Worm (Caenorhabditis elegans) whole organism, L2 larva: ENCODE data around the gene mms-19.

Source experiments
- ama-1 ChIP-seq: fragments of 150-350 bp; optimal IDR thresholded peaks from 2 replicates; lab custom pipeline; 2018; ENCODE audit warnings: inconsistent platforms
- blmp-1 ChIP-seq: sonication (generic microtip); optimal IDR thresholded peaks from 2 replicates; lab custom pipeline; 2017; ENCODE audit warnings: missing genetic modification characterization, mild to moderate bottlenecking, missing compliant biosample characterization, antibody characterized with exemption, moderate library complexity; ENCODE audit not compliant: insufficient read depth
- fos-1 ChIP-seq: fragments of 150-350 bp; optimal IDR thresholded peaks from 2 replicates; lab custom pipeline; 2014; ENCODE audit warnings: missing biosample characterization, missing genetic modification characterization
- lin-13 ChIP-seq: fragments of 150-350 bp; optimal IDR thresholded peaks from 2 replicates; lab custom pipeline; 2014; ENCODE audit warnings: missing biosample characterization, missing genetic modification reagents, missing genetic modification characterization
- lsy-2 ChIP-seq, 2 experiments: fragments of 150-350 bp in 1 of 2; sonication (generic microtip) in 1 of 2; optimal IDR thresholded peaks; 2 replicates each; lab custom pipeline; 2014 to 2017; ENCODE audit warnings: missing biosample characterization in 2 of 2, missing genetic modification characterization in 2 of 2
- mab-5 ChIP-seq: fragments of 150-350 bp; optimal IDR thresholded peaks from 2 replicates; lab custom pipeline; 2014; ENCODE audit warnings: missing biosample characterization, missing genetic modification characterization
- sma-9 ChIP-seq, 2 experiments: fragments of 150-350 bp in 1 of 2; sonication (generic microtip) in 1 of 2; optimal IDR thresholded peaks; 2 replicates each; lab custom pipeline; 2014 to 2016; ENCODE audit warnings: missing genetic modification characterization in 2 of 2, mild to moderate bottlenecking in 1 of 2, missing biosample characterization in 1 of 2, missing compliant biosample characterization in 1 of 2, missing genetic modification reagents in 1 of 2, moderate library complexity in 1 of 2
- ztf-11 ChIP-seq: sonication (generic microtip); optimal IDR thresholded peaks from 2 replicates; lab custom pipeline; 2017; ENCODE audit warnings: missing biosample characterization, missing genetic modification characterization

DNA sequence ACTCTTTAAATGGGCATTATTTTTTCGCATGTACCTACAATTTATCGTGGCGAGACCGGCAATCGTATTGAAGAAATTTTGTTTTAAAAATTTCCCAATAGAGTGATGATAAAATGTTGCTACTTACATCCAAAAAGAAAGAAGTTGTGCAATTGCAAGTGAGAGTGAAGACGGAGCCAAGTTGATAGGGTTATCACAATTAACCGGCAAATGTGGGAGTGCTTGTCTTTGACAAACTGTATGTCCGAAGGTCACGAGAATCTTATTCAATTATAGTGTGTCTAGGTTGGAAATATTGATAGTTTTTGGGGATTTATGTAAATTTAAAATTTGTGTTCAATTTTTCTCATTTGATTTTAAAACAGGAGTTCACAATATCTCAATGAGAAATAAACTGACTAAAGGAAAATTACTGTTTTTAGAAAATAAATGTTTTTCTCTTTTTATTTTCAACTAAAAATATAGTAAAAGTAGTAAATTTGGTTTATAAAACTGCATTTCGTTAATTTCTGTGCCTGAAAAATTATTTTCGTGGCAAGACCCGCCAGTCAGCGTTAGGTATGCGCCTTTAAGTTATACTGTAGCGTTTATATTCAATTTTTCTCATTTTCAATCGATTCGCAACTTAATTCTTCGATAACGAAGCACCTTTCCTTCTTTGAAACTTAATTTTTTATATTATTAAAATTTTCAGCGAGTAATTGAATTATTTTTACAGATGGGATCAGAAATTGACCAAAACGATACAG is at the start of gene mms-19, which contains the start of gene hpo-15:
- TF ChIP-seq lsy-2 (tag; optimal IDR thresholded peaks at IDR 0.05; lab: Kevin White, UChicago) (no peak), mab-5 (tag; lab: Kevin White, UChicago) (no peak), blmp-1 (tag; lab: Kevin White, UChicago) (no peak), lin-13 (GFP tag; lab: Kevin White, UChicago) (no peak), fos-1 (tag; lab: Kevin White, UChicago) (peak; percentile 19), ztf-11 (tag; lab: Kevin White, UChicago) (no peak), ama-1 (lab: Kevin White, UChicago) (no peak), sma-9 (GFP tag; optimal IDR thresholded peaks at IDR 0.05; lab: Kevin White, UChicago) (no peak), sma-9 (tag; optimal IDR thresholded peaks at IDR 0.05; lab: Kevin White, UChicago) (no peak)
